Worm (Caenorhabditis elegans) whole organism, L4 larva: ENCODE data around the gene R102.8.

Experiments
- F26F4.8 ChIP-seq: fragments of 200-800 bp; sonication (Bioruptor generic); conservative IDR thresholded peaks from 2 replicates; pipeline ENCODE4 v1.3.6; 2022; ENCODE audit warnings: missing genetic modification characterization, missing compliant biosample characterization
- F37D6.2 ChIP-seq: sonication (generic microtip); optimal IDR thresholded peaks from 2 replicates; lab custom pipeline; 2016; ENCODE audit warnings: mild to moderate bottlenecking, missing genetic modification characterization, missing compliant biosample characterization
- F49E8.2 ChIP-seq: sonication (generic microtip); optimal IDR thresholded peaks from 2 replicates; lab custom pipeline; 2016; ENCODE audit warnings: missing compliant biosample characterization, mild to moderate bottlenecking, missing genetic modification characterization, borderline replicate concordance
- R02D3.7 ChIP-seq: fragments of 150-350 bp; sonication (generic microtip); optimal IDR thresholded peaks from 3 replicates; lab custom pipeline; 2014; ENCODE audit warnings: missing biosample characterization, missing genetic modification characterization
- Y5F2A.4 ChIP-seq: fragments of 200-800 bp; sonication (Bioruptor generic); optimal IDR thresholded peaks from 2 replicates; lab custom pipeline; 2018; ENCODE audit warnings: mild to moderate bottlenecking, missing genetic modification characterization, missing compliant biosample characterization
- aha-1 ChIP-seq: fragments of 150-350 bp; peaks from one replicate; lab custom pipeline; 2014; ENCODE audit warnings: missing biosample characterization, missing genetic modification characterization
- ama-1 ChIP-seq: fragments of 150-350 bp; optimal IDR thresholded peaks from 2 replicates; lab custom pipeline; 2014; ENCODE audit warnings: inconsistent platforms, mixed read lengths
- attf-4 ChIP-seq: sonication (generic microtip); optimal IDR thresholded peaks from 3 replicates; lab custom pipeline; 2017; ENCODE audit warnings: missing biosample characterization, missing genetic modification characterization
- ceh-32 ChIP-seq: sonication (generic microtip); optimal IDR thresholded peaks from 2 replicates; lab custom pipeline; 2016; ENCODE audit warnings: mild to moderate bottlenecking, missing genetic modification characterization, missing compliant biosample characterization; ENCODE audit not compliant: poor library complexity
- ceh-62 ChIP-seq: sonication (generic microtip); optimal IDR thresholded peaks from 2 replicates; lab custom pipeline; 2017; ENCODE audit warnings: missing biosample characterization, missing genetic modification characterization
- ceh-82 ChIP-seq: sonication (generic microtip); optimal IDR thresholded peaks from 2 replicates; lab custom pipeline; 2017; ENCODE audit warnings: missing biosample characterization, missing genetic modification characterization
- daf-16 ChIP-seq, 3 experiments: sonication (generic microtip); optimal IDR thresholded peaks; 2 replicates each; lab custom pipeline; 2016 to 2017; ENCODE audit warnings: missing genetic modification characterization in 3 of 3, missing genetic modification reagents in 3 of 3, mild to moderate bottlenecking in 2 of 3, missing compliant biosample characterization in 2 of 3, missing biosample characterization in 1 of 3, moderate library complexity in 1 of 3
- dmd-6 ChIP-seq: fragments of 200-800 bp; sonication (Bioruptor generic); IDR thresholded peaks from 2 replicates; pipeline ENCODE4 v1.3.6; 2022; ENCODE audit warnings: missing genetic modification reagents, missing genetic modification characterization, missing compliant biosample characterization
- dmd-9 ChIP-seq: fragments of 200-800 bp; sonication (Bioruptor generic); IDR thresholded peaks from 2 replicates; pipeline ENCODE4 v1.3.6; 2022; ENCODE audit warnings: missing genetic modification reagents, missing genetic modification characterization, missing compliant biosample characterization
- duxl-1 ChIP-seq: sonication (generic microtip); optimal IDR thresholded peaks from 2 replicates; lab custom pipeline; 2016; ENCODE audit warnings: mild to moderate bottlenecking, missing genetic modification characterization, moderate library complexity, missing compliant biosample characterization; ENCODE audit not compliant: poor library complexity
- fkh-10 ChIP-seq: fragments of 150-350 bp; optimal IDR thresholded peaks from 2 replicates; lab custom pipeline; 2014; ENCODE audit warnings: missing biosample characterization, missing genetic modification reagents, missing genetic modification characterization
- hif-1 ChIP-seq, 2 experiments: sonication (generic microtip); optimal IDR thresholded peaks; 2 replicates each; lab custom pipeline; 2016 to 2017; ENCODE audit warnings: missing compliant biosample characterization in 2 of 2, missing genetic modification characterization in 2 of 2, missing genetic modification reagents in 2 of 2, missing genotype in 2 of 2, mild to moderate bottlenecking in 1 of 2
- jun-1 ChIP-seq: fragments of 150-350 bp; optimal IDR thresholded peaks from 2 replicates; lab custom pipeline; 2014; ENCODE audit warnings: missing biosample characterization, missing genetic modification reagents, missing genetic modification characterization
- lin-29 ChIP-seq: fragments of 200-800 bp; sonication (Bioruptor generic); IDR thresholded peaks from 2 replicates; pipeline ENCODE4 v1.3.6; 2022; ENCODE audit warnings: missing genetic modification reagents, missing genetic modification characterization, missing compliant biosample characterization
- lin-39 ChIP-seq: fragments of 150-350 bp; optimal IDR thresholded peaks from 2 replicates; lab custom pipeline; 2014; ENCODE audit warnings: missing biosample characterization, missing genetic modification reagents, missing genetic modification characterization
- madf-5 ChIP-seq, 2 experiments: fragments of 200-800 bp; sonication (Bioruptor generic); IDR thresholded peaks; 2 replicates each; pipeline ENCODE4 v1.3.6; 2022; ENCODE audit warnings: missing compliant biosample characterization in 2 of 2, missing genetic modification characterization in 2 of 2
- madf-9 ChIP-seq: fragments of 200-800 bp; sonication (Bioruptor generic); conservative IDR thresholded peaks from 2 replicates; pipeline ENCODE4 v1.3.6; 2022; ENCODE audit warnings: missing genetic modification reagents, missing genetic modification characterization, missing compliant biosample characterization
- mdt-29 ChIP-seq: fragments of 200-800 bp; sonication (Bioruptor generic); IDR thresholded peaks from 2 replicates; pipeline ENCODE4 v1.3.6; 2022; ENCODE audit warnings: missing genetic modification reagents, missing genetic modification characterization, missing compliant biosample characterization
- mxl-2 ChIP-seq: fragments of 200-800 bp; sonication (Bioruptor generic); conservative IDR thresholded peaks from 2 replicates; pipeline ENCODE4 v1.3.6; 2022; ENCODE audit warnings: missing genetic modification reagents, missing genetic modification characterization, missing compliant biosample characterization
- nhr-102 ChIP-seq: sonication (generic microtip); optimal IDR thresholded peaks from 2 replicates; lab custom pipeline; 2016; ENCODE audit warnings: mild to moderate bottlenecking, missing genetic modification characterization, moderate library complexity, missing compliant biosample characterization
- nhr-237 ChIP-seq: sonication (generic microtip); optimal IDR thresholded peaks from 2 replicates; lab custom pipeline; 2017; ENCODE audit warnings: missing biosample characterization, missing genetic modification characterization
- nhr-28 ChIP-seq: fragments of 150-350 bp; optimal IDR thresholded peaks from 2 replicates; lab custom pipeline; 2014; ENCODE audit warnings: missing biosample characterization, missing genetic modification characterization
- nhr-41 ChIP-seq: fragments of 200-800 bp; sonication (Bioruptor generic); IDR thresholded peaks from 2 replicates; pipeline ENCODE4 v1.3.6; 2022; ENCODE audit warnings: missing genetic modification reagents, missing genetic modification characterization, missing compliant biosample characterization
- sdz-12 ChIP-seq: fragments of 200-800 bp; sonication (Bioruptor generic); optimal IDR thresholded peaks from 2 replicates; lab custom pipeline; 2018; ENCODE audit warnings: mild to moderate bottlenecking, missing genetic modification characterization, missing compliant biosample characterization
- skn-1 ChIP-seq: fragments of 150-350 bp; optimal IDR thresholded peaks from 2 replicates; lab custom pipeline; 2014; ENCODE audit warnings: missing biosample characterization, missing genetic modification characterization
- snpc-4 ChIP-seq: fragments of 150-350 bp; optimal IDR thresholded peaks from 2 replicates; lab custom pipeline; 2014; ENCODE audit warnings: missing biosample characterization, missing genetic modification characterization
- unc-39 ChIP-seq: sonication (generic microtip); optimal IDR thresholded peaks from 2 replicates; lab custom pipeline; 2017; ENCODE audit warnings: missing biosample characterization, missing genetic modification characterization
- unc-62 ChIP-seq, 3 experiments: fragments of 150-350 bp in 1 of 3; sonication (generic microtip); optimal IDR thresholded peaks in 2 of 3; peaks in 1 of 3; 1 replicate in 1 of 3; 2 replicates in 2 of 3; lab custom pipeline; 2014 to 2017; ENCODE audit warnings: missing biosample characterization in 3 of 3, missing genetic modification characterization in 3 of 3, missing genetic modification reagents in 3 of 3, missing genotype in 1 of 3
- vab-7 ChIP-seq: fragments of 200-800 bp; sonication (Bioruptor generic); IDR thresholded peaks from 2 replicates; pipeline ENCODE4 v1.3.6; 2022; ENCODE audit warnings: missing genetic modification reagents, missing genetic modification characterization, missing compliant biosample characterization
- zag-1 ChIP-seq: fragments of 150-350 bp; optimal IDR thresholded peaks from 2 replicates; lab custom pipeline; 2014; ENCODE audit warnings: missing biosample characterization, missing genetic modification characterization
- zfp-3 ChIP-seq: fragments of 200-800 bp; sonication (Bioruptor generic); conservative IDR thresholded peaks from 2 replicates; pipeline ENCODE4 v1.3.6; 2022; ENCODE audit warnings: missing genetic modification reagents, missing genetic modification characterization, missing compliant biosample characterization
- zip-11 ChIP-seq: fragments of 200-800 bp; sonication (Bioruptor generic); IDR thresholded peaks from 2 replicates; pipeline ENCODE4 v1.3.6; 2022; ENCODE audit warnings: missing genetic modification characterization, missing compliant biosample characterization
- ztf-7 ChIP-seq: fragments of 150-350 bp; optimal IDR thresholded peaks from 2 replicates; lab custom pipeline; 2014; ENCODE audit warnings: missing biosample characterization, missing genetic modification characterization

Gene R102.8

DNA sequence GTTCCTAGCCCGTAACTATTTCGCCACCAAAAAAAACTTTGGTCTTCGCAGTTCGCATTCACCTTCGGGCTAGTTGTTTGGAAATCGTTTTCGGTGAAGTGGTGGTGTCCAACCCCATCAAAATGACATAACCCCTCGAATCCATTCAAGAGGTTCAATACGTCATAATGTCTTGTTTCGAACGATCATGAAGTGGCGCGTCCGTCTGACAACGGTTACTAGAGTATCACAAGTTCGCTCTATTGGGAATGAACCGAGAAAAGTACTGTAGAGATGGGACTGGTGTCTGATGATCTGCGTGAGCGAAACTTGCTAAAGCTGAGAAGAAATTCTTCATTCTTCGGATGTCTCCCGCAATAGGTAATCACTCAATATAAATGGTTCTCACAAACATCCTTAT lies 37.7 kb upstream of the R102.8 start, which contains the start of gene ZC168.2:
TSS of gene ZC168.2 (plus strand) at position 301 of the 400 bp plus-strand sequence.
- TF ChIP-seq unc-62 (GFP tag; optimal IDR thresholded peaks at IDR 0.05 in 1 of 2; lab: Kevin White, UChicago) (peak in 1 of 2 experiments; percentile 79), unc-62 (tag; optimal IDR thresholded peaks at IDR 0.05; lab: Kevin White, UChicago) (no peak), zfp-3 (no peak)

ce11 chrIV:10718865-10719264 lies 28.8 kb upstream of the R102.8 start:
- TF ChIP-seq dmd-6 (GFP tag; lab: Robert Waterston, UW) (no peak), nhr-41 (GFP tag; lab: Robert Waterston, UW) (no peak), ceh-62 (tag; lab: Kevin White, UChicago) (no peak), mdt-29 (GFP tag; lab: Robert Waterston, UW) (no peak), daf-16 (GFP tag; optimal IDR thresholded peaks at IDR 0.05; lab: Kevin White, UChicago) (no peak), daf-16 (tag; optimal IDR thresholded peaks at IDR 0.05; lab: Kevin White, UChicago) (no peak), unc-39 (no peak), nhr-237 (tag; lab: Kevin White, UChicago) (no peak), nhr-102 (tag; lab: Kevin White, UChicago) (no peak)

ce11 chrIV:10718075-10718474 lies 28.0 kb upstream of the R102.8 start:
- TF ChIP-seq F37D6.2 (tag; lab: Kevin White, UChicago) (no peak), snpc-4 (tag; lab: Kevin White, UChicago) (no peak), nhr-102 (tag; lab: Kevin White, UChicago) (no peak), ceh-32 (tag; lab: Kevin White, UChicago) (no peak), zag-1 (tag; lab: Kevin White, UChicago) (no peak), F49E8.2 (tag; lab: Kevin White, UChicago) (no peak), fkh-10 (GFP tag; lab: Kevin White, UChicago) (no peak)

ce11 chrIV:10716348-10716747 lies 26.3 kb upstream of the R102.8 start, which contains the start of gene ncx-3:
ncx-3 (plus strand) TSS chrIV:10716648.
- TF ChIP-seq madf-5 (GFP tag; IDR thresholded peaks at IDR 0.05; lab: Robert Waterston, UW) (no peak), unc-62 (GFP tag; optimal IDR thresholded peaks at IDR 0.05 in 1 of 2; lab: Kevin White, UChicago) (peak in 1 of 2 experiments; percentile 74), unc-62 (tag; optimal IDR thresholded peaks at IDR 0.05; lab: Kevin White, UChicago) (no peak)
- TF ChIP-seq, all 104 proteins: peak for 1

- TF ChIP-seq nhr-28 (tag; lab: Kevin White, UChicago) (peak; percentile 40), hif-1 (tag; optimal IDR thresholded peaks at IDR 0.05; lab: Kevin White, UChicago) (no peak), R02D3.7 (no peak), F26F4.8 (GFP tag; lab: Robert Waterston, UW) (no peak), Y5F2A.4 (GFP tag; lab: Kevin White, UChicago) (no peak), madf-9 (GFP tag; lab: Robert Waterston, UW) (no peak), snpc-4 (tag; lab: Kevin White, UChicago) (no peak), mxl-2 (GFP tag; lab: Robert Waterston, UW) (no peak), duxl-1 (no peak), unc-62 (GFP tag; optimal IDR thresholded peaks at IDR 0.05 in 1 of 2; lab: Kevin White, UChicago) (peak in 1 of 2 experiments; percentile 10), unc-62 (tag; optimal IDR thresholded peaks at IDR 0.05; lab: Kevin White, UChicago) (no peak), ama-1 (lab: Kevin White, UChicago) (no peak), dmd-9 (GFP tag; lab: Robert Waterston, UW) (no peak), vab-7 (GFP tag; lab: Robert Waterston, UW) (no peak)
These were observed 24.6 kb upstream of the R102.8 start for ce11 chrIV:10714594-10714993.

- TF ChIP-seq F37D6.2 (tag; lab: Kevin White, UChicago): no peak
- TF ChIP-seq jun-1 (tag; lab: Kevin White, UChicago): no peak
- TF ChIP-seq sdz-12 (GFP tag; lab: Kevin White, UChicago): no peak
- TF ChIP-seq lin-29 (GFP tag; lab: Robert Waterston, UW): no peak
- TF ChIP-seq skn-1 (tag; lab: Kevin White, UChicago): no peak
- no peak for TF ChIP-seq ztf-7 (tag; lab: Kevin White, UChicago)
- no peak for TF ChIP-seq zip-11 (GFP tag; lab: Robert Waterston, UW)
- no peak for TF ChIP-seq nhr-28 (tag; lab: Kevin White, UChicago)
- TF ChIP-seq ceh-82: no peak
- TF ChIP-seq lin-39 (tag; lab: Kevin White, UChicago): no peak
- no peak for TF ChIP-seq attf-4 (tag; lab: Kevin White, UChicago)
- peak; percentile 60 for TF ChIP-seq aha-1 (tag; lab: Kevin White, UChicago)
- TF ChIP-seq hif-1 (tag; optimal IDR thresholded peaks at IDR 0.05; lab: Kevin White, UChicago): no peak
- peak in 1 of 2 experiments; percentile 10 for TF ChIP-seq unc-62 (GFP tag; optimal IDR thresholded peaks at IDR 0.05 in 1 of 2; lab: Kevin White, UChicago)
- TF ChIP-seq unc-62 (tag; optimal IDR thresholded peaks at IDR 0.05; lab: Kevin White, UChicago): no peak
- no peak for TF ChIP-seq nhr-41 (GFP tag; lab: Robert Waterston, UW)
These were observed 21.7 kb upstream of the R102.8 start, which contains the start of gene glb-21 for ce11 chrIV:10711729-10712128. glb-21 (minus strand) TSS chrIV:10711794.
